Fruit fly (Drosophila melanogaster): ENCODE data around the gene CG11537.
A peak's percentile ranks its signal among the peaks of the same experiment; 100 is the strongest.

The CG11537 gene

DNA sequence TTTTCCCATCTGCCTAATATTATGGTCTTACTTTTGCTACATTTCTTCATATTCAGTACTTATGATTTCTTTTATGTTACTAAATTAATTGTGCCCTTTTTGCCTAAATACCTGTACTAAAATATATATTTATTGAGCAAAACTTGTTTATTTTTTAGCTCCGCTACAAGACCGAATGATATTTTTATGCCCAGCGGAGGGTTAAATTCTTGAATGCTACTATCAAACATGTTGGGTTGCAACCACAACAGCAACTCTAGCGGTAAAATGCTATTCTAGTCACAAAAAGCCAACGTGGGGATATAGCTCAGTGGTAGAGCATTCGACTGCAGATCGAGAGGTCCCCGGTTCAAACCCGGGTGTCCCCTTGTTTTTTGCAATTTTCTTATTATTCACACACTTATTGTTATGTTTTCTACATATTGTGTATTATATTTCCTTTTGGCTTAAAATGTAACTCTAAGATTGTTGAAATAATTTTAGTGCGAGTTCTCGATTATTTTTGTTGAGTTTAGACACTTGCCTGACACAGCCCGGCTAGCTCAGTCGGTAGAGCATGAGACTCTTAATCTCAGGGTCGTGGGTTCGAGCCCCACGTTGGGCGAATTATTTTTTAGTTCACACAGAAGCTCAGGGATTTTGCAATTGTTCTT is 47.1 kb downstream of the CG11537 start (continued):
- TF ChIP-seq Dbx (GFP tag; IDR thresholded peaks at IDR 0.05) (0 out of 3 replicates have a peak, but pooled peaks have one; percentile 53), CG8944 (GFP tag; optimal IDR thresholded peaks at IDR 0.05) (no peak), her (GFP tag; optimal IDR thresholded peaks at IDR 0.05) (no peak), danr (GFP tag; IDR thresholded peaks at IDR 0.05) (no peak), sug (tag; optimal IDR thresholded peaks at IDR 0.05) (peak; percentile 10), Doc2 (GFP tag; IDR thresholded peaks at IDR 0.05) (no peak), C15 (GFP tag; IDR thresholded peaks at IDR 0.05) (no peak), CG17568 (GFP tag; optimal IDR thresholded peaks at IDR 0.05) (no peak), Hr51 (GFP tag; optimal IDR thresholded peaks at IDR 0.05) (no peak), CG11085 (GFP tag; IDR thresholded peaks at IDR 0.05) (no peak), CG34224 (GFP tag; IDR thresholded peaks at IDR 0.05; ENCODE audit: partially characterized antibody) (peak; percentile 74), CG14860 (GFP tag; IDR thresholded peaks at IDR 0.05; ENCODE audit: partially characterized antibody) (peak; percentile 87), vfl (GFP tag; optimal IDR thresholded peaks at IDR 0.05) (no peak), Asciz (GFP tag; optimal IDR thresholded peaks at IDR 0.05) (no peak), gfzf (GFP tag; optimal IDR thresholded peaks at IDR 0.05) (no peak), phol (tag; optimal IDR thresholded peaks at IDR 0.05) (no peak), vvl (GFP tag; IDR thresholded peaks at IDR 0.05) (peak; percentile 24; the same call in 1 of the 2 replicates), CG10654 (GFP tag; optimal IDR thresholded peaks at IDR 0.05) (no peak), crc (GFP tag; optimal IDR thresholded peaks at IDR 0.05) (no peak), CG7271 (tag; optimal IDR thresholded peaks at IDR 0.05) (no peak), gcm (GFP tag; optimal IDR thresholded peaks at IDR 0.05) (no peak), hkb (optimal IDR thresholded peaks at IDR 0.05) (no peak), hkb (GFP tag; IDR thresholded peaks at IDR 0.05) (peak; percentile 62; the same call in 1 of the 2 replicates), CG15073 (GFP tag; optimal IDR thresholded peaks at IDR 0.05) (no peak), cad (GFP tag; optimal IDR thresholded peaks at IDR 0.05) (no peak), CG10462 (GFP tag; optimal IDR thresholded peaks at IDR 0.05) (no peak), CHES-1-like (GFP tag; optimal IDR thresholded peaks at IDR 0.05) (no peak), Fer1 (GFP tag; optimal IDR thresholded peaks at IDR 0.05) (no peak), CG8765 (GFP tag; IDR thresholded peaks at IDR 0.05) (no peak), Hr39 (optimal IDR thresholded peaks at IDR 0.05) (no peak), Deaf1 (tag; optimal IDR thresholded peaks at IDR 0.05) (no peak), CG13123 (GFP tag; optimal IDR thresholded peaks at IDR 0.05) (no peak), CrebB (tag; optimal IDR thresholded peaks at IDR 0.05) (no peak), HLH54F (GFP tag; optimal IDR thresholded peaks at IDR 0.05) (no peak), zfh2 (GFP tag; optimal IDR thresholded peaks at IDR 0.05) (no peak), Dll (GFP tag; IDR thresholded peaks at IDR 0.05; ENCODE audit: partially characterized antibody) (peak; percentile 60), D19B (GFP tag; optimal IDR thresholded peaks at IDR 0.05) (no peak), mld (GFP tag; IDR thresholded peaks at IDR 0.05; ENCODE audit: partially characterized antibody) (peak; percentile 95), CG10274 (GFP tag; optimal IDR thresholded peaks at IDR 0.05) (no peak), fd102C (GFP tag; optimal IDR thresholded peaks at IDR 0.05) (no peak), hth (optimal IDR thresholded peaks at IDR 0.05) (no peak), nerfin-1 (tag; optimal IDR thresholded peaks at IDR 0.05) (no peak), HHEX (GFP tag; optimal IDR thresholded peaks at IDR 0.05) (peak; percentile 19), jumu (GFP tag; optimal IDR thresholded peaks at IDR 0.05) (no peak), CG33213 (GFP tag; optimal IDR thresholded peaks at IDR 0.05) (no peak), slp2 (GFP tag; optimal IDR thresholded peaks at IDR 0.05) (no peak), trh (GFP tag; optimal IDR thresholded peaks at IDR 0.05) (no peak), Dp (GFP tag; optimal IDR thresholded peaks at IDR 0.05) (no peak), CG6683 (GFP tag; optimal IDR thresholded peaks at IDR 0.05) (no peak), CG4707 (GFP tag; optimal IDR thresholded peaks at IDR 0.05) (no peak), H15 (GFP tag; IDR thresholded peaks at IDR 0.05) (no peak)

All from whole organism, embryonic.